Fruit fly (Drosophila melanogaster) whole organism, embryonic: Measurements from ENCODE around the gene Tis11.

ENCODE experiments used
- ATbp ChIP-seq: fragments of 200-800 bp; sonication (Bioruptor generic); optimal IDR thresholded peaks from 2 replicates; lab custom pipeline; 2017; ENCODE audit warnings: missing biosample characterization, mild to moderate bottlenecking, missing genetic modification characterization, missing genetic modification reagents
- Ada2b ChIP-seq: fragments of 200-800 bp; sonication (Bioruptor generic); IDR thresholded peaks from 2 replicates; pipeline ENCODE4 v1.3.6; 2022; ENCODE audit warnings: missing biosample characterization, missing genetic modification characterization
- Adf1 ChIP-seq: fragments of 200-800 bp; sonication (Bioruptor generic); IDR thresholded peaks from 2 replicates; pipeline ENCODE4 v1.3.6; 2022; ENCODE audit warnings: missing biosample characterization, missing genetic modification characterization
- Atf3 ChIP-seq: fragments of 200-800 bp; sonication (Bioruptor generic); optimal IDR thresholded peaks from 3 replicates; lab custom pipeline; 2016; ENCODE audit warnings: missing biosample characterization, missing genetic modification characterization
- Blimp-1 ChIP-seq: fragments of 200-800 bp; sonication (Bioruptor generic); optimal IDR thresholded peaks from 3 replicates; lab custom pipeline; 2018; ENCODE audit warnings: missing biosample characterization, missing genetic modification characterization, mild to moderate bottlenecking, moderate library complexity, missing genetic modification reagents
- BtbVII ChIP-seq: fragments of 200-800 bp; sonication (Bioruptor generic); optimal IDR thresholded peaks from 3 replicates; lab custom pipeline; 2017; ENCODE audit warnings: missing biosample characterization, mild to moderate bottlenecking, missing genetic modification characterization
- CG10431 ChIP-seq: fragments of 200-800 bp; sonication (Bioruptor generic); optimal IDR thresholded peaks from 3 replicates; lab custom pipeline; 2018; ENCODE audit warnings: missing biosample characterization, mild to moderate bottlenecking, missing genetic modification characterization
- CG10654 ChIP-seq: fragments of 200-800 bp; sonication (Bioruptor generic); optimal IDR thresholded peaks from 2 replicates; lab custom pipeline; 2016; ENCODE audit warnings: missing biosample characterization, missing genetic modification characterization
- CG15269 ChIP-seq: fragments of 200-800 bp; sonication (Bioruptor generic); optimal IDR thresholded peaks from 2 replicates; lab custom pipeline; 2018; ENCODE audit warnings: missing biosample characterization, mild to moderate bottlenecking, missing genetic modification characterization, moderate library complexity
- CG17568 ChIP-seq: fragments of 200-800 bp; sonication (Bioruptor generic); optimal IDR thresholded peaks from 2 replicates; lab custom pipeline; 2018; ENCODE audit warnings: missing biosample characterization, mild to moderate bottlenecking, missing genetic modification characterization, moderate library complexity
- CG2199 ChIP-seq: fragments of 200-800 bp; sonication (Bioruptor generic); IDR thresholded peaks from 3 replicates; pipeline ENCODE4 v1.3.6; 2022; ENCODE audit warnings: missing biosample characterization, missing genetic modification characterization
- CG2712 ChIP-seq: fragments of 200-800 bp; optimal IDR thresholded peaks from 3 replicates; lab custom pipeline; 2019; ENCODE audit warnings: missing biosample characterization, mild to moderate bottlenecking, missing genetic modification characterization, moderate library complexity
- CG34376 ChIP-seq: fragments of 200-800 bp; sonication (Bioruptor generic); optimal IDR thresholded peaks from 2 replicates; lab custom pipeline; 2018; ENCODE audit warnings: missing biosample characterization, mild to moderate bottlenecking, missing genetic modification characterization
- CG34422 ChIP-seq: fragments of 200-800 bp; sonication (Bioruptor generic); IDR thresholded peaks from 3 replicates; pipeline ENCODE4 v1.3.6; 2022; ENCODE audit warnings: missing biosample characterization, missing genetic modification characterization
- CG3838 ChIP-seq: fragments of 200-800 bp; sonication (Bioruptor generic); optimal IDR thresholded peaks from 3 replicates; lab custom pipeline; 2016; ENCODE audit warnings: missing biosample characterization, missing genetic modification characterization
- CG7556 ChIP-seq: fragments of 200-800 bp; sonication (Bioruptor generic); optimal IDR thresholded peaks from 2 replicates; lab custom pipeline; 2017; ENCODE audit warnings: missing biosample characterization, mild to moderate bottlenecking, missing genetic modification characterization
- CG7963 ChIP-seq: fragments of 200-800 bp; sonication (Bioruptor generic); IDR thresholded peaks from 3 replicates; pipeline ENCODE4 v1.3.6; 2022; ENCODE audit warnings: missing biosample characterization, missing genetic modification characterization; ENCODE audit not compliant: partially characterized antibody
- CG8924 ChIP-seq: fragments of 200-800 bp; optimal IDR thresholded peaks from 3 replicates; lab custom pipeline; 2019; ENCODE audit warnings: missing biosample characterization, mild to moderate bottlenecking, missing genetic modification characterization, moderate library complexity
- CG9932 ChIP-seq: fragments of 200-800 bp; sonication (Bioruptor generic); IDR thresholded peaks from 2 replicates; pipeline ENCODE4 v1.3.6; 2022; ENCODE audit warnings: missing biosample characterization, missing genetic modification characterization
- E2f1 ChIP-seq: fragments of 200-800 bp; sonication (Bioruptor generic); IDR thresholded peaks from 2 replicates; pipeline ENCODE4 v1.3.6; 2022; ENCODE audit warnings: missing biosample characterization, missing genetic modification characterization
- Elba2 ChIP-seq: fragments of 200-800 bp; sonication (Bioruptor generic); optimal IDR thresholded peaks from 3 replicates; lab custom pipeline; 2016; ENCODE audit warnings: missing biosample characterization, missing genetic modification characterization
- Gug ChIP-seq: fragments of 200-800 bp; sonication (Bioruptor generic); IDR thresholded peaks from 4 replicates; pipeline ENCODE4 v1.3.6; 2022; ENCODE audit warnings: missing biosample characterization, missing genetic modification characterization
- H2.0 ChIP-seq: fragments of 200-800 bp; sonication (Bioruptor generic); IDR thresholded peaks from 2 replicates; pipeline ENCODE4 v1.3.6; 2022; ENCODE audit warnings: missing biosample characterization, missing genetic modification characterization
- MTF-1 ChIP-seq: fragments of 200-800 bp; sonication (Bioruptor generic); optimal IDR thresholded peaks from 2 replicates; lab custom pipeline; 2018; ENCODE audit warnings: missing biosample characterization, mild to moderate bottlenecking, missing genetic modification characterization, borderline replicate concordance
- Myb ChIP-seq: fragments of 200-800 bp; sonication (Bioruptor generic); optimal IDR thresholded peaks from 2 replicates; lab custom pipeline; 2016; ENCODE audit warnings: missing biosample characterization, missing genetic modification characterization
- Ravus ChIP-seq: fragments of 200-800 bp; sonication (Bioruptor generic); IDR thresholded peaks from 2 replicates; pipeline ENCODE4 v1.3.6; 2022; ENCODE audit warnings: missing biosample characterization, missing genetic modification characterization
- aop ChIP-seq: fragments of 200-800 bp; sonication (Bioruptor generic); IDR thresholded peaks from 2 replicates; pipeline ENCODE4 v1.3.6; 2022; ENCODE audit warnings: missing biosample characterization, missing genetic modification characterization
- ap ChIP-seq: fragments of 200-800 bp; sonication (Bioruptor generic); IDR thresholded peaks from 2 replicates; pipeline ENCODE4 v1.3.6; 2022; ENCODE audit warnings: missing biosample characterization, missing genetic modification characterization
- chif ChIP-seq, 2 experiments: fragments of 200-800 bp; sonication (Bioruptor generic); optimal IDR thresholded peaks; 3 replicates each; lab custom pipeline; 2016; ENCODE audit warnings: missing biosample characterization in 2 of 2, missing genetic modification characterization in 2 of 2
- da ChIP-seq: fragments of 200-800 bp; sonication (Bioruptor generic); optimal IDR thresholded peaks from 2 replicates; lab custom pipeline; 2016; ENCODE audit warnings: missing biosample characterization, missing genetic modification characterization
- exex ChIP-seq: fragments of 200-800 bp; sonication (Bioruptor generic); optimal IDR thresholded peaks from 4 replicates; lab custom pipeline; 2018; ENCODE audit warnings: missing biosample characterization, mild to moderate bottlenecking, missing genetic modification characterization, moderate library complexity
- eyg ChIP-seq: fragments of 200-800 bp; sonication (Bioruptor generic); optimal IDR thresholded peaks from 3 replicates; lab custom pipeline; 2016; ENCODE audit warnings: missing biosample characterization, missing genetic modification characterization
- fd3F ChIP-seq: fragments of 200-800 bp; sonication (Bioruptor generic); optimal IDR thresholded peaks from 2 replicates; lab custom pipeline; 2018; ENCODE audit warnings: missing biosample characterization, mild to moderate bottlenecking, missing genetic modification characterization, moderate library complexity
- gcm2 ChIP-seq: fragments of 200-800 bp; sonication (Bioruptor generic); optimal IDR thresholded peaks from 2 replicates; lab custom pipeline; 2016; ENCODE audit warnings: missing biosample characterization, missing genetic modification characterization
- gem ChIP-seq: fragments of 200-800 bp; sonication (Bioruptor generic); optimal IDR thresholded peaks from 2 replicates; lab custom pipeline; 2019; ENCODE audit warnings: missing biosample characterization, mild to moderate bottlenecking, missing genetic modification characterization, moderate library complexity
- hb ChIP-seq: fragments of 200-800 bp; sonication (Bioruptor generic); IDR thresholded peaks from 3 replicates; pipeline ENCODE4 v1.3.6; 2022; ENCODE audit warnings: missing biosample characterization, missing genetic modification characterization; ENCODE audit not compliant: partially characterized antibody
- hth ChIP-seq: fragments of >200 bp; optimal IDR thresholded peaks from 2 replicates; lab custom pipeline; 2017; ENCODE audit warnings: inconsistent platforms
- insv ChIP-seq, 2 experiments: fragments of 200-800 bp; sonication (Bioruptor generic); optimal IDR thresholded peaks; 3 replicates each; lab custom pipeline; 2016 to 2018; ENCODE audit warnings: missing biosample characterization in 2 of 2, missing genetic modification characterization in 2 of 2
- kah ChIP-seq: fragments of 200-800 bp; sonication (Bioruptor generic); optimal IDR thresholded peaks from 2 replicates; lab custom pipeline; 2018; ENCODE audit warnings: missing biosample characterization, mild to moderate bottlenecking, missing genetic modification characterization
- ken ChIP-seq: fragments of 200-800 bp; sonication (Bioruptor generic); IDR thresholded peaks from 3 replicates; pipeline ENCODE4 v1.3.6; 2022; ENCODE audit warnings: missing biosample characterization, missing genetic modification characterization
- nmo ChIP-seq: fragments of 200-800 bp; sonication (Bioruptor generic); optimal IDR thresholded peaks from 2 replicates; lab custom pipeline; 2018; ENCODE audit warnings: missing biosample characterization, mild to moderate bottlenecking, missing genetic modification characterization, moderate library complexity
- pfk ChIP-seq: fragments of 200-800 bp; sonication (Bioruptor generic); optimal IDR thresholded peaks from 2 replicates; lab custom pipeline; 2018; ENCODE audit warnings: missing biosample characterization, mild to moderate bottlenecking, missing genetic modification characterization, moderate library complexity
- psq ChIP-seq: fragments of 200-800 bp; sonication (Bioruptor generic); optimal IDR thresholded peaks from 2 replicates; lab custom pipeline; 2017; ENCODE audit warnings: missing biosample characterization, missing genetic modification characterization
- rib ChIP-seq: fragments of 200-800 bp; sonication (Bioruptor generic); IDR thresholded peaks from 2 replicates; pipeline ENCODE4 v1.3.6; 2022; ENCODE audit warnings: missing biosample characterization, missing genetic modification characterization
- sc ChIP-seq, 3 experiments: fragments of >200 bp in 2 of 3; fragments of 200-800 bp in 1 of 3; sonication (Bioruptor generic) in 1 of 3; optimal IDR thresholded peaks; 2 replicates in 2 of 3; 3 replicates in 1 of 3; lab custom pipeline; 2017; ENCODE audit warnings: mild to moderate bottlenecking in 1 of 3, missing biosample characterization in 1 of 3, missing genetic modification characterization in 1 of 3, missing genetic modification reagents in 1 of 3
- scrt ChIP-seq: fragments of 200-800 bp; sonication (Bioruptor generic); optimal IDR thresholded peaks from 2 replicates; lab custom pipeline; 2018; ENCODE audit warnings: missing biosample characterization, mild to moderate bottlenecking, missing genetic modification characterization, moderate library complexity
- tin ChIP-seq: fragments of 200-800 bp; sonication (Bioruptor generic); optimal IDR thresholded peaks from 3 replicates; lab custom pipeline; 2016; ENCODE audit warnings: missing biosample characterization, missing genetic modification characterization
- tll ChIP-seq, 2 experiments: fragments of 200-800 bp in 1 of 2; fragments of >200 bp in 1 of 2; sonication (Bioruptor generic) in 1 of 2; optimal IDR thresholded peaks; 2 replicates each; lab custom pipeline; 2017 to 2019; ENCODE audit warnings: missing biosample characterization in 2 of 2, missing genetic modification characterization in 2 of 2, mild to moderate bottlenecking in 1 of 2, moderate library complexity in 1 of 2
- wdn ChIP-seq: fragments of 200-800 bp; sonication (Bioruptor generic); IDR thresholded peaks from 2 replicates; pipeline ENCODE4 v1.3.6; 2022; ENCODE audit warnings: missing biosample characterization, missing genetic modification characterization

Gene Tis11

dm6 chrX:12631317-12632156, 27.7 kb upstream of the Tis11 start, which contains the start of gene Tomosyn (continued):
- TF ChIP-seq pfk (no peak), exex (tag; lab: Kevin White, UChicago) (peak; percentile 40), CG15269 (tag; lab: Kevin White, UChicago) (peak; percentile 49), Gug (GFP tag; lab: Robert Waterston, UW) (no peak), wdn (no peak), CG7556 (GFP tag; lab: Kevin White, UChicago) (peak; percentile 23), CG3838 (GFP tag; lab: Kevin White, UChicago) (no peak), aop (GFP tag; lab: Robert Waterston, UW) (no peak), eyg (no peak), CG9932 (GFP tag; lab: Robert Waterston, UW) (peak; percentile 40), BtbVII (GFP tag; lab: Kevin White, UChicago) (peak; percentile 4), Blimp-1 (GFP tag; lab: Kevin White, UChicago) (peak; percentile 46), rib (GFP tag; lab: Robert Waterston, UW) (no peak), CG8924 (peak; percentile 64), ken (peak; percentile 22; the same call in 1 of the 3 replicates), Myb (GFP tag; lab: Kevin White, UChicago) (peak; percentile 35), CG2712 (tag; lab: Kevin White, UChicago) (peak; percentile 64), ap (no peak), hb (GFP tag; lab: Robert Waterston, UW) (peak; percentile 73), tll (GFP tag; optimal IDR thresholded peaks at IDR 0.05; lab: Kevin White, UChicago) (no peak), MTF-1 (GFP tag; lab: Kevin White, UChicago) (no peak), CG34422 (GFP tag; lab: Robert Waterston, UW) (no peak), tin (GFP tag; lab: Kevin White, UChicago) (peak; percentile 42), sc (optimal IDR thresholded peaks at IDR 0.05; lab: Kevin White, UChicago) (no peak), sc (GFP tag; optimal IDR thresholded peaks at IDR 0.05; lab: Kevin White, UChicago) (no peak), Adf1 (no peak), CG17568 (GFP tag; lab: Kevin White, UChicago) (no peak), CG10431 (GFP tag; lab: Kevin White, UChicago) (no peak), CG34376 (no peak), chif (GFP tag; optimal IDR thresholded peaks at IDR 0.05; lab: Kevin White, UChicago) (peak in 1 of 2 experiments; percentile 28), Elba2 (GFP tag; lab: Kevin White, UChicago) (peak; percentile 14), hth (lab: Kevin White, UChicago) (no peak), gcm2 (GFP tag; lab: Kevin White, UChicago) (no peak), da (GFP tag; lab: Kevin White, UChicago) (no peak), psq (GFP tag; lab: Kevin White, UChicago) (no peak), kah (peak; percentile 85), insv (GFP tag; optimal IDR thresholded peaks at IDR 0.05; lab: Kevin White, UChicago) (no peak), fd3F (peak; percentile 25), CG2199 (GFP tag; lab: Robert Waterston, UW) (no peak), ATbp (GFP tag; lab: Kevin White, UChicago) (no peak), nmo (peak; percentile 49), gem (peak; percentile 69), H2.0 (GFP tag; lab: Robert Waterston, UW) (peak; percentile 12; the same call in 1 of the 2 replicates), Ada2b (GFP tag; lab: Robert Waterston, UW) (no peak), scrt (GFP tag; lab: Kevin White, UChicago) (peak; percentile 84), Atf3 (GFP tag; lab: Kevin White, UChicago) (no peak), E2f1 (GFP tag; lab: Robert Waterston, UW) (no peak), CG10654 (no peak), CG7963 (GFP tag; lab: Robert Waterston, UW) (peak; percentile 70), Ravus (GFP tag; lab: Robert Waterston, UW) (no peak)
